Worm (Caenorhabditis elegans): ENCODE measurements around the gene gpa-8.

DNA sequence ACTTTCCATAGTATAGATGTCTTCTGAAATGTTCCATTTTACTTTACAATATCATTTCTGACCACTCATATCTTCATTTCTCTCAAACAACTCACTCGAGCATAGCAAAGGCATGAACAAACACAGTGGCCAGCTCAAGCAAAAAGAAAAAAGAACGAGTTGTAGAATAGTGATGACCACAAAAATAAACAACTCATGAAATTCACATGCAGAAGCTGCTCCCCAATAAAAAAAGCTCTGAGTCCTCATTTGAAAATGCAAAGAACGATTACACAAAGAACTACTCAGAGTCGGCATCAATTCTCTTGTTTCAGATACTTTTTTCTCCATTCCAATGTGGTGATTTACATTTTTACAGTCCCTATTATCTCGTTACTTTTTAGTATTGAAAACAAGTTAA is 5.5 kb downstream of the gpa-8 start:
- TF ChIP-seq hlh-8 (tag; optimal IDR thresholded peaks at IDR 0.05) (no peak), ets-4 (tag; optimal IDR thresholded peaks at IDR 0.05) (no peak), F13H6.1 (tag; optimal IDR thresholded peaks at IDR 0.05) (no peak), Y22D7AL.16 (tag; optimal IDR thresholded peaks at IDR 0.05) (no peak), nfya-1 (tag; optimal IDR thresholded peaks at IDR 0.05) (no peak), ama-1 (optimal IDR thresholded peaks at IDR 0.05) (no peak)

Data from whole organism, late embryonic.